Worm (Caenorhabditis elegans): ENCODE data around the gene K04C2.2.

Gene K04C2.2

ce11 chrIII:6891560-6891959, 2.0 kb downstream of the K04C2.2 start, which contains the start of gene K04C2.5:
TSS of gene K04C2.5 (minus strand) at chrIII:6891660.
- no peak for TF ChIP-seq fkh-6 (tag; optimal IDR thresholded peaks at IDR 0.05)
- TF ChIP-seq hlh-15 (tag; optimal IDR thresholded peaks at IDR 0.05): no peak
- TF ChIP-seq ceh-30 (tag; optimal IDR thresholded peaks at IDR 0.05): no peak
- TF ChIP-seq mec-3 (tag; optimal IDR thresholded peaks at IDR 0.05; ENCODE audit: borderline replicate concordance): no peak
- TF ChIP-seq unc-86 (tag; optimal IDR thresholded peaks at IDR 0.05): no peak
- no peak for TF ChIP-seq hlh-6 (tag; optimal IDR thresholded peaks at IDR 0.05)

- no peak for TF ChIP-seq ceh-14 (tag; optimal IDR thresholded peaks at IDR 0.05)
- peak; percentile 57 for TF ChIP-seq ceh-18 (tag; optimal IDR thresholded peaks at IDR 0.05)
- TF ChIP-seq odd-2 (tag; optimal IDR thresholded peaks at IDR 0.05): no peak
- peak; percentile 19 for TF ChIP-seq nfya-1 (tag; optimal IDR thresholded peaks at IDR 0.05)
- TF ChIP-seq pat-9 (tag; optimal IDR thresholded peaks at IDR 0.05): no peak
- TF ChIP-seq unc-55 (GFP tag; optimal IDR thresholded peaks at IDR 0.05): peak; percentile 44
- TF ChIP-seq fkh-6 (tag; optimal IDR thresholded peaks at IDR 0.05): no peak
- no peak for TF ChIP-seq sdc-2 (tag; optimal IDR thresholded peaks at IDR 0.05)
- TF ChIP-seq C08G9.2 (tag; optimal IDR thresholded peaks at IDR 0.05): no peak
- TF ChIP-seq elt-2 (tag; optimal IDR thresholded peaks at IDR 0.05): peak; percentile 68
- TF ChIP-seq zip-5 (tag; optimal IDR thresholded peaks at IDR 0.05): no peak
Observed at ce11 chrIII:6895166-6895565, 5.6 kb downstream of the K04C2.2 start.

ce11 chrIII:6895677-6896076, 6.1 kb downstream of the K04C2.2 start:
- TF ChIP-seq rnt-1 (tag; optimal IDR thresholded peaks at IDR 0.05) (no peak), madf-2 (tag; optimal IDR thresholded peaks at IDR 0.05) (no peak), pat-9 (tag; optimal IDR thresholded peaks at IDR 0.05) (no peak), npax-4 (tag; optimal IDR thresholded peaks at IDR 0.05) (no peak), unc-3 (GFP tag; conservative IDR thresholded peaks at IDR 0.05) (no peak), unc-3 (tag; optimal IDR thresholded peaks at IDR 0.05) (no peak), ceh-18 (tag; optimal IDR thresholded peaks at IDR 0.05) (no peak), elt-2 (tag; optimal IDR thresholded peaks at IDR 0.05) (no peak), sdc-2 (tag; optimal IDR thresholded peaks at IDR 0.05) (no peak), fkh-6 (tag; optimal IDR thresholded peaks at IDR 0.05) (no peak), unc-42 (tag; optimal IDR thresholded peaks at IDR 0.05) (no peak), syd-9 (tag; optimal IDR thresholded peaks at IDR 0.05) (no peak), hlh-30 (tag; optimal IDR thresholded peaks at IDR 0.05; ENCODE audit: insufficient read depth) (no peak), sox-2 (GFP tag; IDR thresholded peaks at IDR 0.05) (no peak), lim-6 (tag; optimal IDR thresholded peaks at IDR 0.05) (no peak), pha-4 (tag; optimal IDR thresholded peaks at IDR 0.05) (no peak), ceh-14 (tag; optimal IDR thresholded peaks at IDR 0.05) (no peak), tbx-7 (tag; optimal IDR thresholded peaks at IDR 0.05) (no peak), gmeb-2 (tag; optimal IDR thresholded peaks at IDR 0.05) (no peak), pha-2 (tag; optimal IDR thresholded peaks at IDR 0.05) (no peak)

- TF ChIP-seq fkh-6 (tag; optimal IDR thresholded peaks at IDR 0.05): no peak
- TF ChIP-seq dve-1 (tag; optimal IDR thresholded peaks at IDR 0.05): peak; percentile 24
- TF ChIP-seq ceh-18 (tag; optimal IDR thresholded peaks at IDR 0.05): peak; percentile 28
- peak; percentile 77 for TF ChIP-seq unc-55 (GFP tag; optimal IDR thresholded peaks at IDR 0.05)
- TF ChIP-seq pha-2 (tag; optimal IDR thresholded peaks at IDR 0.05): no peak
- peak; percentile 35 for TF ChIP-seq unc-42 (tag; optimal IDR thresholded peaks at IDR 0.05)
- peak; percentile 38 for TF ChIP-seq nfya-1 (tag; optimal IDR thresholded peaks at IDR 0.05)
- TF ChIP-seq tbx-7 (tag; optimal IDR thresholded peaks at IDR 0.05): no peak
Observed at ce11 chrIII:6897587-6898064, 8.1 kb downstream of the K04C2.2 start, which contains the start of gene T07E3.4. TSS of gene T07E3.4 (plus strand) at chrIII:6898014.

DNA sequence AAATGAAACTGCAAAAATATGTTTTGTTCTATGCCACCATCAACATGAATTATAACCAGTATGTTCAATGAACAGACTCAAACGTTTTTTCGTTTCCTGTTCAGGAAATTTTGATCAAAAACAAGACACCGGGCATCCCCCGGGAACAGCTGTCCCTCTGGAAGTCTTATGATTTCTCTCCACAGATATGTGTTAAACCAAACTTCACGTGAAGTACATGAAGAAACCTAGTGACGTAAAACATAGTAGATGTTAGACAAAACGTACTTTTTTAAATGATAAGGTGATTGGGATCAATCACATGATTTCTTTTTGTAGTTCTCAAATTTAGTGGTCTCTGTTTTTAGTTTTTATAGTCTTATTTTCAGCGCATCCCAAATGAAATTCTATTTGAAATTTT, 8.9 kb downstream of the K04C2.2 start:
- TF ChIP-seq mec-3 (tag; optimal IDR thresholded peaks at IDR 0.05; ENCODE audit: borderline replicate concordance): no peak
- no peak for TF ChIP-seq ceh-18 (tag; optimal IDR thresholded peaks at IDR 0.05)
- no peak for TF ChIP-seq pros-1 (tag; optimal IDR thresholded peaks at IDR 0.05)
- TF ChIP-seq npax-4 (tag; optimal IDR thresholded peaks at IDR 0.05): no peak
- TF ChIP-seq nfya-1 (tag; optimal IDR thresholded peaks at IDR 0.05): no peak
- no peak for TF ChIP-seq C38D4.7 (GFP tag; optimal IDR thresholded peaks at IDR 0.05)
- no peak for TF ChIP-seq ref-2 (tag; optimal IDR thresholded peaks at IDR 0.05)
- TF ChIP-seq lin-11 (tag; optimal IDR thresholded peaks at IDR 0.05): no peak
- TF ChIP-seq madf-2 (tag; optimal IDR thresholded peaks at IDR 0.05): no peak
- TF ChIP-seq ceh-2 (tag; optimal IDR thresholded peaks at IDR 0.05): no peak
- TF ChIP-seq ceh-34 (tag; optimal IDR thresholded peaks at IDR 0.05): no peak

Measured in whole organism, late embryonic.